Fruit fly (Drosophila melanogaster) whole organism, pupa: ENCODE results near the gene Theg.

Experiments
- CG10348 ChIP-seq: fragments of 200-800 bp; sonication (Bioruptor generic); IDR thresholded peaks from 2 replicates; pipeline ENCODE4 v1.3.6; 2022; ENCODE audit warnings: missing biosample characterization, missing genetic modification characterization
- CG12605 ChIP-seq: fragments of 200-800 bp; sonication (Bioruptor generic); IDR thresholded peaks from 2 replicates; pipeline ENCODE4 v1.3.6; 2022; ENCODE audit warnings: missing biosample characterization, missing genetic modification characterization
- CG13204 ChIP-seq: fragments of 200-800 bp; sonication (Bioruptor generic); optimal IDR thresholded peaks from 2 replicates; lab custom pipeline; 2018; ENCODE audit warnings: missing biosample characterization, mild to moderate bottlenecking, missing genetic modification characterization, moderate library complexity
- CG14655 ChIP-seq: fragments of 200-800 bp; sonication (Bioruptor generic); optimal IDR thresholded peaks from 3 replicates; lab custom pipeline; 2017; ENCODE audit warnings: mild to moderate bottlenecking, missing biosample characterization, missing genetic modification reagents, missing genetic modification characterization
- CG15710 ChIP-seq: fragments of 200-800 bp; sonication (Bioruptor generic); optimal IDR thresholded peaks from 2 replicates; lab custom pipeline; 2018; ENCODE audit warnings: missing biosample characterization, mild to moderate bottlenecking, missing genetic modification characterization, moderate library complexity
- CG17806 ChIP-seq: fragments of 200-800 bp; sonication (Bioruptor generic); optimal IDR thresholded peaks from 2 replicates; lab custom pipeline; 2018; ENCODE audit warnings: missing biosample characterization, mild to moderate bottlenecking, missing genetic modification characterization, moderate library complexity
- CG32121 ChIP-seq: fragments of 200-800 bp; sonication (Bioruptor generic); IDR thresholded peaks from 2 replicates; pipeline ENCODE4 v1.3.6; 2022; ENCODE audit warnings: missing biosample characterization, missing genetic modification characterization
- CG34367 ChIP-seq: fragments of 200-800 bp; sonication (Bioruptor generic); optimal IDR thresholded peaks from 2 replicates; lab custom pipeline; 2018; ENCODE audit warnings: missing biosample characterization, mild to moderate bottlenecking, missing genetic modification characterization
- CG4496 ChIP-seq: fragments of 200-800 bp; sonication (Bioruptor generic); IDR thresholded peaks from 3 replicates; pipeline ENCODE4 v1.3.6; 2022; ENCODE audit warnings: missing biosample characterization, missing genetic modification characterization
- CG8159 ChIP-seq: fragments of 200-800 bp; sonication (Bioruptor generic); optimal IDR thresholded peaks from 3 replicates; lab custom pipeline; 2018; ENCODE audit warnings: missing biosample characterization, mild to moderate bottlenecking, missing genetic modification characterization, moderate library complexity
- CG8301 ChIP-seq: fragments of 200-800 bp; sonication (Bioruptor generic); optimal IDR thresholded peaks from 2 replicates; lab custom pipeline; 2018; ENCODE audit warnings: missing biosample characterization, mild to moderate bottlenecking, missing genetic modification characterization
- CG9948 ChIP-seq: fragments of 200-800 bp; sonication (Bioruptor generic); optimal IDR thresholded peaks from 2 replicates; lab custom pipeline; 2018; ENCODE audit warnings: missing biosample characterization, mild to moderate bottlenecking, missing genetic modification characterization, moderate library complexity
- D1 ChIP-seq: fragments of 200-800 bp; sonication (Bioruptor generic); optimal IDR thresholded peaks from 2 replicates; lab custom pipeline; 2018; ENCODE audit warnings: missing biosample characterization, mild to moderate bottlenecking, missing genetic modification characterization, moderate library complexity
- EcR ChIP-seq: fragments of 200-800 bp; sonication (Bioruptor generic); optimal IDR thresholded peaks from 3 replicates; lab custom pipeline; 2019; ENCODE audit warnings: missing biosample characterization, missing genetic modification characterization, mild to moderate bottlenecking, moderate library complexity, missing genetic modification reagents
- Ets98B ChIP-seq: fragments of 200-800 bp; sonication (Bioruptor generic); IDR thresholded peaks from 2 replicates; pipeline ENCODE4 v1.3.6; 2022; ENCODE audit warnings: missing biosample characterization, missing genetic modification characterization
- Pif1A ChIP-seq: fragments of 200-800 bp; sonication (Bioruptor generic); optimal IDR thresholded peaks from 3 replicates; lab custom pipeline; 2016; ENCODE audit warnings: missing biosample characterization, missing genetic modification characterization
- Pif1B ChIP-seq: fragments of 200-800 bp; sonication (Bioruptor generic); optimal IDR thresholded peaks from 3 replicates; lab custom pipeline; 2016; ENCODE audit warnings: missing biosample characterization, missing genetic modification characterization
- Snoo ChIP-seq: fragments of 200-800 bp; sonication (Bioruptor generic); optimal IDR thresholded peaks from 3 replicates; lab custom pipeline; 2017; ENCODE audit warnings: missing biosample characterization, mild to moderate bottlenecking, missing genetic modification characterization, inconsistent platforms
- fd96Ca ChIP-seq: fragments of 200-800 bp; sonication (Bioruptor generic); IDR thresholded peaks from 3 replicates; pipeline ENCODE4 v1.3.6; 2022; ENCODE audit warnings: missing biosample characterization, missing genetic modification characterization
- gl ChIP-seq: fragments of 200-800 bp; sonication (Bioruptor generic); optimal IDR thresholded peaks from 2 replicates; lab custom pipeline; 2018; ENCODE audit warnings: missing biosample characterization, mild to moderate bottlenecking, missing genetic modification characterization
- rn ChIP-seq: fragments of 200-800 bp; sonication (Bioruptor generic); IDR thresholded peaks from 2 replicates; pipeline ENCODE4 v1.3.6; 2022; ENCODE audit warnings: missing biosample characterization, missing genetic modification characterization

The Theg gene

DNA sequence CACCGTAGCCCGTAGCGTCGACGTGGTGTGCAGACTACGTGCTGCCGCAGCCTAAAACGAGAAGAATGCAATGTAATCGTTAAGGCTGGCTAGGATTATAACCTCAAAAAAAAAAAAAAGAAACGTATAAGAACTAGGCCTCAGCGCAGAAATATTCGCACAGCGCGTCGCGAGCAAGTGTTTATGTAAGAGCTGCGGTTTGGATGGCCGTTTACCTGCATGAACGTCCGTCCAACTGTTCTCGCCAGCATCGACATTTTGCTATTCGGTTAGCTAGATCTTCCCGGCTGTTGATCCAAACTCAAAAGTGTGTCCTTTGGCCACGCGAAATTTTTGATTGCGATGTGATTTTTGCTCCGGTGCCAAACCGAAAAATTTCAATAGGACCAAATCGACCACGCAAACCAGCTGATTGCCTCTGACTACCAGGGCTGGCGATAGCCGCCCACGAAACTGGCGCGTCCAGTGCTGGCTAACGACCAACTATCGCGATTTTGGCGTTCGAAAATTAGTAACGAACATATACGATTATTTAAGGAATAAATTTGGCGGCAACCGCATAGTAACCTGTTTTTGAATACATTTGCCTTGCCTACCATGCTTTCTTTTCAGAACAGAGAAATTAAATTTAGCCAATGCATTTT lies 4.4 kb downstream of the Theg start, which contains the start of gene Idh3b:
TSS of gene Idh3b (minus strand) at position 606 of the 644 bp plus-strand sequence.
- TF ChIP-seq CG34367 (tag; lab: Kevin White, UChicago) (no peak), Ets98B (GFP tag; lab: Robert Waterston, UW) (no peak; the same call in 1 of the 2 replicates), rn (GFP tag; lab: Robert Waterston, UW) (0 out of 2 replicates have a peak, but pooled peaks have one; percentile 27), Pif1B (GFP tag; lab: Kevin White, UChicago) (no peak), CG15710 (tag; lab: Kevin White, UChicago) (peak; percentile 29), EcR (GFP tag; lab: Kevin White, UChicago) (no peak), CG4496 (peak; percentile 69), CG9948 (tag; lab: Kevin White, UChicago) (no peak), Snoo (tag; lab: Kevin White, UChicago) (peak; percentile 43), CG12605 (GFP tag; lab: Robert Waterston, UW) (no peak)

DNA sequence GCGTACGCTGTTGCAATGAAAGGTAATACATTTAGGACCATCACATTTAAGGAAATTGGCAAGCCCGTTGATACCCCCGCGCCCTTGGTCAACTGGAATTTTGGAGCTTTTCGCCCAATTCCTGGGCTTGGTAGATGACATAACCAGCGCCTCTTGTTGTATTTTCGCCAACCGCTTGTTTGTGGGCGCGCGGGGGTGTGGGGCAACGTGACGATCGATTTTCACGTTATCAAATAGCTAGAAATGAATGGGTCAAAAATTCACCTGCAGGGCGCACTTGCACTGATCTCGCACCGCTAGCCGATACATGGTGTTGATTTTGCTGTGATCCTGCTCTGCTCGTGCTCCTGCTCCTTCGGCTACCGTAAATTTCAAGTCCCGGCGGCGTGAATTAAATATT lies 8.1 kb downstream of the Theg start:
- TF ChIP-seq fd96Ca (no peak), Pif1B (GFP tag; lab: Kevin White, UChicago) (no peak), rn (GFP tag; lab: Robert Waterston, UW) (no peak), CG15710 (tag; lab: Kevin White, UChicago) (no peak), Pif1A (GFP tag; lab: Kevin White, UChicago) (no peak), Snoo (tag; lab: Kevin White, UChicago) (no peak), Ets98B (GFP tag; lab: Robert Waterston, UW) (no peak), CG10348 (no peak)

DNA sequence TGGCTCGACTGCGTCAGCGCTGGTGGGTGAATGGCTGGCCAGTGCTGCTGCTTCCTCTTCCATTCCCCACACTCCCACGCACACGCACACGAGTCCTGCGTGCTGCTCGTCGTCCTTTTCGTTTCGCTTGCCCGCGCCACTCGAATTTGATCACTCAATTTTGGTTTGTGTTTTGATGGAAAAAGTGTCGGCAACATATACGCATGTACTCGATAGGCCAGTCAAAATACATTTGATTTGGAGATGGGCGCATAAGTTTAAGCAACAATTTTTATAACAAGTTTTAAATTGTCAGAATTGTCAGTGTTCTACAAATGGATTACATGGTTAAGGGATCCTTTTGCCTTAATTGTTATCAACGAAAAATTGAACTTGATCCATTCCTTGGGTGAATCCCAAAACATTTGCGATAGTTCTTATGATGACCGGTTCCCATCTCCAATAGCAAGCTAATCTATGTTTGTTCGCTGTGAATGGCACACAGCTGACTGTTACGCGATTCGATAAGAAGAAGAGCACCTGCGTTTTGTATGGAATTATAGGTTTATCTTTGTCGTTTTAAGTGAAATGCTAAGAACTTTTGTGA lies 8.6 kb downstream of the Theg start, which contains the start of the genes Mitofilin and mRpL35:
TSS of gene Mitofilin (minus strand) at position 295 of the 586 bp plus-strand sequence.
TSS of gene mRpL35 (plus strand) at position 487 of the 586 bp plus-strand sequence.
- peak; percentile 8 for TF ChIP-seq CG34367 (tag; lab: Kevin White, UChicago)
- TF ChIP-seq EcR (GFP tag; lab: Kevin White, UChicago), result no peak
- no peak for TF ChIP-seq CG13204
- TF ChIP-seq CG15710 (tag; lab: Kevin White, UChicago), result peak; percentile 20
- peak; percentile 32 for TF ChIP-seq CG8159 (tag; lab: Kevin White, UChicago)
- peak; percentile 26; the same call in 1 of the 3 replicates for TF ChIP-seq CG4496

DNA sequence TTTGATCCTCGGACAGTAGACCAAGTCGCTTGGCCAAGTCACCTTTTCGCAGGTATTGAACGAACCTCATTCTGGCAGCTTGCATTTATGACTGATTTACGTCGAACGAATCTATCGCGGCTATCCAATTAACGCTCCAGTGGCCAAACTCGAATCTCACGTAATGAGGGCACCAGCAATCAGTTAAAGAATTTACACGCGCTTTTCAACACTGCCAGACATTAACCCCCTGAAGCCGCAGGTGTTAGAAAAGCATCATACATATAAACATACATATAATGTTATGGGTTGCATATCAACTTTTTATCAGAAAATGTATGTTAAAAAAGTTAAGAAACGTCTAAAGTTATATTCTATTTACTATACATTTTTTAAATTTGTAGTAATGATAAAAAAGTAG lies 10.8 kb downstream of the Theg start, which contains the start of gene CG6028:
TSS of gene CG6028 (minus strand) at position 187 of the 400 bp plus-strand sequence.
- TF ChIP-seq CG17806 (tag; lab: Kevin White, UChicago) (peak; percentile 6), Ets98B (GFP tag; lab: Robert Waterston, UW) (peak; percentile 28; the same call in 1 of the 2 replicates), Snoo (tag; lab: Kevin White, UChicago) (peak; percentile 14), rn (GFP tag; lab: Robert Waterston, UW) (no peak), CG4496 (peak; percentile 40; the same call in 1 of the 3 replicates)

DNA sequence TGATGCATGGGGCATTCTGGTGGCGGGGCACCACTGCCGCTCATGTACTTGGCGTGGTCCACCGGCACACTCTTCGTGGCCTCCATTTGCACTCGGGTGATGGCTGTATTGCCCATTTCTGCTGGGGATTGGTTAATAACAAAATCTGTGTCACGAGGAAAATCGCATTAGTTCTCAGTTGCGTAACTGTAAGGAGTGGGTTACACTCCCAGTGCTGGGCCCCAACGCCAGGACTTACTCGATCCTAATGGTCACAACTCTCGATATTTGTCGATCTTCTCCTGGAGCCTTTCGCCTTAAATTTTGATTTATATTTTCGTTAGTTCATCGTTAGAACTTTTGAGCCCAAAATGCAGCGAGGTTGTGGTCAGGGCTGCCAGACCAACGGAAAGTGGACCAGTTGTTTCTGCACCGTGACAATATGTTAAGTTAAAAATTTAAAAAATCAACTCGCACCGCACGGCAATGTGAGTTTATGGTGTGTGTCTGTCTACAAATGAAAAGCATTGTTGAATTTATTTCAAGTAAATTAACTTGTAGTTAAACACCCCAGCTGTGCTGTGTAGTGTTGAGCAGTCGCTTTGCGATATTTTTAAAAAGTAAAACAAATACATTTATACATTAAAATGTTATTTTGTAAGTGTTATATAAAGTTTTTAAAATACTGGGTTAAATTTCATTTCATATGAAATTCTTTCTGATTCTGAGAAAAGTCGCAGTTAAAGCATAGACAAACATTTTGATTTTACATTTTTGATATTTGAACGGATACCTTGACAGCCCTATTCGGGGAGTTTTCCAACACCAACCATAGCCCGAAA lies 12.6 kb downstream of the Theg start, which contains the start of the genes Cchl and ND-42:
TSS of gene Cchl (minus strand) at position 559 of the 821 bp plus-strand sequence.
TSS of gene ND-42 (plus strand) at position 788 of the 821 bp plus-strand sequence.
- TF ChIP-seq CG8301 (tag; lab: Kevin White, UChicago) (no peak), CG4496 (peak; percentile 75), rn (GFP tag; lab: Robert Waterston, UW) (no peak; the same call in none of the 2 replicates), fd96Ca (peak; percentile 77; the same call in 2 of the 3 replicates), EcR (GFP tag; lab: Kevin White, UChicago) (no peak), CG13204 (no peak), CG34367 (tag; lab: Kevin White, UChicago) (peak; percentile 70), CG14655 (no peak), CG32121 (GFP tag; lab: Robert Waterston, UW) (peak; percentile 46; the same call in 1 of the 2 replicates), CG15710 (tag; lab: Kevin White, UChicago) (peak; percentile 79), CG9948 (tag; lab: Kevin White, UChicago) (peak; percentile 48), Snoo (tag; lab: Kevin White, UChicago) (peak; percentile 79), CG10348 (no peak), Ets98B (GFP tag; lab: Robert Waterston, UW) (peak; percentile 75), Pif1A (GFP tag; lab: Kevin White, UChicago) (no peak), CG17806 (tag; lab: Kevin White, UChicago) (peak; percentile 66), gl (tag; lab: Kevin White, UChicago) (peak; percentile 18), CG8159 (tag; lab: Kevin White, UChicago) (peak; percentile 79), CG12605 (GFP tag; lab: Robert Waterston, UW) (peak; percentile 27), Pif1B (GFP tag; lab: Kevin White, UChicago) (no peak), D1 (tag; lab: Kevin White, UChicago) (no peak)
- TF ChIP-seq, all 21 proteins: peak for 12
